Worm (Caenorhabditis elegans): ENCODE data around the gene oac-51.
"Not testable (repeated sequence)": the region's sequence is repeated elsewhere in the genome, so short reads cannot be mapped to it uniquely, and the experiment has no call there.

ce11 chrIV:4348146-4348545 lies 11.5 kb downstream of the oac-51 start, which contains the start of gene W03B1.5:
- TF ChIP-seq C08G9.2 (tag; optimal IDR thresholded peaks at IDR 0.05); sox-2 (GFP tag; IDR thresholded peaks at IDR 0.05): not testable (repeated sequence)
